Fruit fly (Drosophila melanogaster) whole organism, prepupa: ENCODE data around the gene XNP.

Experiments
- Blimp-1 ChIP-seq: fragments of 200-800 bp; sonication (Bioruptor generic); optimal IDR thresholded peaks from 3 replicates; lab custom pipeline; 2017; ENCODE audit warnings: missing biosample characterization, missing genetic modification characterization, mild to moderate bottlenecking, moderate library complexity, missing genetic modification reagents
- CG10631 ChIP-seq: fragments of 200-800 bp; sonication (Bioruptor generic); optimal IDR thresholded peaks from 2 replicates; lab custom pipeline; 2016; ENCODE audit warnings: missing biosample characterization, missing genetic modification characterization
- CG10669 ChIP-seq: fragments of 200-800 bp; sonication (Bioruptor generic); optimal IDR thresholded peaks from 3 replicates; lab custom pipeline; 2018; ENCODE audit warnings: missing biosample characterization, mild to moderate bottlenecking, missing genetic modification characterization, moderate library complexity
- CG11294 ChIP-seq: fragments of 200-800 bp; sonication (Bioruptor generic); IDR thresholded peaks from 2 replicates; pipeline ENCODE4 v1.3.6; 2022; ENCODE audit warnings: missing biosample characterization, missing genetic modification characterization
- CG11902 ChIP-seq: fragments of 200-800 bp; sonication (Bioruptor generic); optimal IDR thresholded peaks from 3 replicates; lab custom pipeline; 2016; ENCODE audit warnings: missing biosample characterization, missing genetic modification characterization
- CG1621 ChIP-seq: fragments of 200-800 bp; sonication (Bioruptor generic); optimal IDR thresholded peaks from 3 replicates; lab custom pipeline; 2018; ENCODE audit warnings: missing biosample characterization, mild to moderate bottlenecking, missing genetic modification characterization
- CG3032 ChIP-seq: fragments of 200-800 bp; optimal IDR thresholded peaks from 2 replicates; lab custom pipeline; 2019; ENCODE audit warnings: missing biosample characterization, mild to moderate bottlenecking, missing genetic modification characterization, moderate library complexity
- CG31627 ChIP-seq: fragments of 200-800 bp; sonication (Bioruptor generic); optimal IDR thresholded peaks from 3 replicates; lab custom pipeline; 2016; ENCODE audit warnings: missing biosample characterization, missing genetic modification characterization
- CG32006 ChIP-seq: fragments of 200-800 bp; sonication (Bioruptor generic); optimal IDR thresholded peaks from 3 replicates; lab custom pipeline; 2017; ENCODE audit warnings: missing biosample characterization, mild to moderate bottlenecking, missing genetic modification characterization
- CG34406 ChIP-seq: fragments of 200-800 bp; sonication (Bioruptor generic); optimal IDR thresholded peaks from 3 replicates; lab custom pipeline; 2016; ENCODE audit warnings: missing biosample characterization, missing genetic modification characterization
- CG3919 ChIP-seq: fragments of 200-800 bp; sonication (Bioruptor generic); optimal IDR thresholded peaks from 3 replicates; lab custom pipeline; 2016; ENCODE audit warnings: missing biosample characterization, missing genetic modification characterization
- CG4318 ChIP-seq: fragments of 200-800 bp; sonication (Bioruptor generic); optimal IDR thresholded peaks from 3 replicates; lab custom pipeline; 2017; ENCODE audit warnings: missing biosample characterization, mild to moderate bottlenecking, missing genetic modification characterization
- CG6163 ChIP-seq: fragments of 200-800 bp; sonication (Bioruptor generic); IDR thresholded peaks from 3 replicates; pipeline ENCODE4 v1.3.6; 2022; ENCODE audit warnings: missing biosample characterization, missing genetic modification characterization
- CG6276 ChIP-seq: fragments of 200-800 bp; sonication (Bioruptor generic); optimal IDR thresholded peaks from 2 replicates; lab custom pipeline; 2017; ENCODE audit warnings: missing biosample characterization, mild to moderate bottlenecking, missing genetic modification characterization
- CG6792 ChIP-seq: fragments of 200-800 bp; sonication (Bioruptor generic); optimal IDR thresholded peaks from 3 replicates; lab custom pipeline; 2016; ENCODE audit warnings: missing biosample characterization, missing genetic modification characterization
- CG6808 ChIP-seq: fragments of 200-800 bp; sonication (Bioruptor generic); optimal IDR thresholded peaks from 3 replicates; lab custom pipeline; 2017; ENCODE audit warnings: missing biosample characterization, missing genetic modification characterization, mild to moderate bottlenecking, moderate library complexity, missing genetic modification reagents
- CG8119 ChIP-seq: fragments of 200-800 bp; sonication (Bioruptor generic); IDR thresholded peaks from 3 replicates; pipeline ENCODE4 v1.3.6; 2022; ENCODE audit warnings: missing biosample characterization, missing genetic modification characterization
- CG8319 ChIP-seq: fragments of 200-800 bp; sonication (Bioruptor generic); optimal IDR thresholded peaks from 3 replicates; lab custom pipeline; 2016; ENCODE audit warnings: missing biosample characterization, missing genetic modification characterization
- CG8632 ChIP-seq: fragments of 200-800 bp; sonication (Bioruptor generic); optimal IDR thresholded peaks from 3 replicates; lab custom pipeline; 2016; ENCODE audit warnings: missing biosample characterization, missing genetic modification characterization
- CG9139 ChIP-seq: fragments of 200-800 bp; sonication (Bioruptor generic); optimal IDR thresholded peaks from 3 replicates; lab custom pipeline; 2017; ENCODE audit warnings: missing biosample characterization, mild to moderate bottlenecking, missing genetic modification characterization
- Eip75B ChIP-seq: fragments of 200-800 bp; sonication (Bioruptor generic); optimal IDR thresholded peaks from 3 replicates; lab custom pipeline; 2016; ENCODE audit warnings: missing biosample characterization, missing genetic modification characterization
- Eip78C ChIP-seq: fragments of 200-800 bp; sonication (Bioruptor generic); peaks from one replicate; lab custom pipeline; 2016; ENCODE audit warnings: missing biosample characterization, missing genetic modification characterization
- Ets21C ChIP-seq: fragments of 200-800 bp; sonication (Bioruptor generic); optimal IDR thresholded peaks from 3 replicates; lab custom pipeline; 2016; ENCODE audit warnings: missing biosample characterization, missing genetic modification characterization
- Ets96B ChIP-seq: fragments of 200-800 bp; optimal IDR thresholded peaks from 2 replicates; lab custom pipeline; 2019; ENCODE audit warnings: missing biosample characterization, mild to moderate bottlenecking, missing genetic modification characterization, moderate library complexity
- Gug ChIP-seq: fragments of 200-800 bp; sonication (Bioruptor generic); IDR thresholded peaks from 2 replicates; pipeline ENCODE4 v1.3.6; 2022; ENCODE audit warnings: missing biosample characterization, missing genetic modification characterization
- Hr38 ChIP-seq: sonication (Bioruptor generic); optimal IDR thresholded peaks from 2 replicates; lab custom pipeline; 2016; ENCODE audit warnings: missing biosample characterization, missing genetic modification characterization
- Hr39 ChIP-seq: fragments of 200-800 bp; sonication (Bioruptor generic); optimal IDR thresholded peaks from 2 replicates; lab custom pipeline; 2016; ENCODE audit warnings: missing biosample characterization, missing genetic modification characterization
- Hr4 ChIP-seq: fragments of 200-800 bp; sonication (Bioruptor generic); optimal IDR thresholded peaks from 3 replicates; lab custom pipeline; 2016; ENCODE audit warnings: missing biosample characterization, missing genetic modification characterization
- Lpt ChIP-seq: fragments of 200-800 bp; sonication (Bioruptor generic); optimal IDR thresholded peaks from 3 replicates; lab custom pipeline; 2016; ENCODE audit warnings: missing biosample characterization, missing genetic modification characterization
- OdsH ChIP-seq: fragments of 200-800 bp; sonication (Bioruptor generic); optimal IDR thresholded peaks from 3 replicates; lab custom pipeline; 2016; ENCODE audit warnings: missing biosample characterization, missing genetic modification characterization
- Smox ChIP-seq: fragments of 200-800 bp; sonication (Bioruptor generic); optimal IDR thresholded peaks from 3 replicates; lab custom pipeline; 2016; ENCODE audit warnings: missing biosample characterization, missing genetic modification characterization
- Sox102F ChIP-seq: fragments of 200-800 bp; sonication (Bioruptor generic); optimal IDR thresholded peaks from 2 replicates; lab custom pipeline; 2016; ENCODE audit warnings: missing biosample characterization, mild to moderate bottlenecking, missing genetic modification characterization
- Sox14 ChIP-seq: fragments of 200-800 bp; sonication (Bioruptor generic); optimal IDR thresholded peaks from 3 replicates; lab custom pipeline; 2016; ENCODE audit warnings: missing biosample characterization, missing genetic modification characterization
- Sox15 ChIP-seq: fragments of 200-800 bp; sonication (Bioruptor generic); optimal IDR thresholded peaks from 3 replicates; lab custom pipeline; 2016; ENCODE audit warnings: missing biosample characterization, missing genetic modification characterization
- achi ChIP-seq: fragments of 200-800 bp; sonication (Bioruptor generic); optimal IDR thresholded peaks from 3 replicates; lab custom pipeline; 2016; ENCODE audit warnings: missing biosample characterization, missing genetic modification characterization
- cyc ChIP-seq: fragments of 200-800 bp; sonication (Bioruptor generic); optimal IDR thresholded peaks from 3 replicates; lab custom pipeline; 2016; ENCODE audit warnings: missing biosample characterization, missing genetic modification characterization
- dac ChIP-seq: fragments of 200-800 bp; sonication (Bioruptor generic); optimal IDR thresholded peaks from 2 replicates; lab custom pipeline; 2017; ENCODE audit warnings: missing biosample characterization, mild to moderate bottlenecking, missing genetic modification characterization
- dsx ChIP-seq: fragments of 200-800 bp; optimal IDR thresholded peaks from 3 replicates; lab custom pipeline; 2019; ENCODE audit warnings: missing biosample characterization, mild to moderate bottlenecking, missing genetic modification characterization, moderate library complexity; ENCODE audit not compliant: poor library complexity, severe bottlenecking
- eg ChIP-seq: fragments of 200-800 bp; sonication (Bioruptor generic); IDR thresholded peaks from 3 replicates; pipeline ENCODE4 v1.3.6; 2022; ENCODE audit warnings: missing biosample characterization, missing genetic modification characterization
- esn ChIP-seq: fragments of 200-800 bp; sonication (Bioruptor generic); optimal IDR thresholded peaks from 2 replicates; lab custom pipeline; 2016; ENCODE audit warnings: missing biosample characterization, mild to moderate bottlenecking, missing genetic modification characterization, moderate library complexity
- fd59A ChIP-seq: fragments of 200-800 bp; sonication (Bioruptor generic); optimal IDR thresholded peaks from 2 replicates; lab custom pipeline; 2017; ENCODE audit warnings: missing biosample characterization, mild to moderate bottlenecking, missing genetic modification characterization, missing genetic modification reagents
- fd85E ChIP-seq: fragments of 200-800 bp; sonication (Bioruptor generic); optimal IDR thresholded peaks from 3 replicates; lab custom pipeline; 2016; ENCODE audit warnings: missing biosample characterization, missing genetic modification characterization
- fkh ChIP-seq: fragments of 200-800 bp; sonication (Bioruptor generic); optimal IDR thresholded peaks from 3 replicates; lab custom pipeline; 2017; ENCODE audit warnings: missing biosample characterization, mild to moderate bottlenecking, missing genetic modification characterization, moderate library complexity
- lz ChIP-seq: fragments of 200-800 bp; sonication (Bioruptor generic); optimal IDR thresholded peaks from 3 replicates; lab custom pipeline; 2016; ENCODE audit warnings: missing biosample characterization, missing genetic modification characterization
- net ChIP-seq: fragments of 200-800 bp; sonication (Bioruptor generic); optimal IDR thresholded peaks from 3 replicates; lab custom pipeline; 2016; ENCODE audit warnings: missing biosample characterization, missing genetic modification characterization
- pdm3 ChIP-seq: fragments of 200-800 bp; sonication (Bioruptor generic); optimal IDR thresholded peaks from 3 replicates; lab custom pipeline; 2016; ENCODE audit warnings: missing biosample characterization, missing genetic modification characterization
- salr ChIP-seq, 2 experiments: fragments of 200-800 bp; sonication (Bioruptor generic); optimal IDR thresholded peaks; 3 replicates each; lab custom pipeline; 2016 to 2018; ENCODE audit warnings: missing biosample characterization in 2 of 2, missing genetic modification characterization in 2 of 2, mild to moderate bottlenecking in 1 of 2
- ss ChIP-seq, 2 experiments: fragments of 200-800 bp; sonication (Bioruptor generic); optimal IDR thresholded peaks; 2 replicates in 1 of 2; 3 replicates in 1 of 2; lab custom pipeline; 2017 to 2018; ENCODE audit warnings: mild to moderate bottlenecking in 2 of 2, missing biosample characterization in 2 of 2, missing genetic modification characterization in 2 of 2, moderate library complexity in 1 of 2
- svp ChIP-seq: fragments of 200-800 bp; sonication (Bioruptor generic); peaks from one replicate; lab custom pipeline; 2016; ENCODE audit warnings: missing biosample characterization, missing genetic modification characterization
- topi ChIP-seq: fragments of 200-800 bp; sonication (Bioruptor generic); optimal IDR thresholded peaks from 3 replicates; lab custom pipeline; 2016; ENCODE audit warnings: missing biosample characterization, missing genetic modification characterization

The XNP gene

DNA sequence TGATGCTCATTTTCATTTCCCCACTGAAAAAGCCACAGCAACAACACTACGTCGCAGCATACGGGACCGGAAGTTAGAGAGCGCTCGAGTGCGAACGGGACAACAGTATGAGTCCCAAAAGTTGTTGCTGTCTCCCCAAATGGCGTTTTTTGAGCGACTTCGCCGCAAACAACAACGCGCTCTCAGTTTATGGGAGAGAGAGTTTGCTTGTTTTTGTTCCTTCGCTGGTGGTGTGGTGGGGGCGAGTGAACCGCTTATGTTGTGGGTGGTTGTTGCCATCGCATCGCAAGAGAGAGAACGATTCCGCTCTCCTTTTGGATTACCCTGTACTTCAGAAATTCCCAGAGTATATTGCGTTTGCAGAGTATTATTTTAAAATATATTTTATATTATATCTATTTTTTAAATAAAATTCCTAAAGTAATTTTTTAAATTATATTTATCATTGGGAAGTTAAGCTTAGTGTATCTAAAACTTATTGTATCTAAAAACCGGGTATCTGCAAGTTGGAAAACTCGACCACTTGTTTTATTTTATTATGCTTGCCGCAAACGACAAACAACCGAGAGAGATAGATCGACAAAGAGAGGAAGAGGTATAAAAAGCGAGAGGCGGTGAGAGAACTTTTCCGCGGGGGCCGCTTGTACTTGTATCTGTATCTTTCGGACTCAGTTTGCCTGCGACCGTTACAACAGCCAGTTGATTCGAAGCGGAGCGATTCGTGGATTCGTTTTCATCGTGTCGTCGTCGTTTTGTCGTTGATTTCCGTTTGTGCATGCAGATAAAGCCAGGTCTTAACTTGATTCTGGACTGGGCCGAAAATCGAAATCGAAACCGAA lies 33.0 kb upstream of the XNP start, which contains the start of gene msi:
Gene msi, plus strand, starts transcription at position 669 of the 839 bp plus-strand sequence.
- TF ChIP-seq Sox102F (GFP tag; lab: Kevin White, UChicago), result peak; percentile 89
- TF ChIP-seq eg (GFP tag; lab: Robert Waterston, UW), result peak; percentile 98
- TF ChIP-seq CG11902 (GFP tag; lab: Kevin White, UChicago), result peak; percentile 91
- peak; percentile 87 for TF ChIP-seq Smox (GFP tag; lab: Kevin White, UChicago)
- peak; percentile 98 for TF ChIP-seq CG8632
- peak; percentile 82 for TF ChIP-seq fkh (GFP tag; lab: Kevin White, UChicago)
- peak; percentile 92 for TF ChIP-seq topi (GFP tag; lab: Kevin White, UChicago)
- peak; percentile 98 for TF ChIP-seq CG6163 (GFP tag; lab: Robert Waterston, UW)
- no peak for TF ChIP-seq Hr38 (GFP tag; lab: Kevin White, UChicago)
- TF ChIP-seq dsx (GFP tag; lab: Kevin White, UChicago), result peak; percentile 98
- peak; percentile 98 for TF ChIP-seq CG34406 (GFP tag; lab: Kevin White, UChicago)
- peak; percentile 90 for TF ChIP-seq Sox14
- TF ChIP-seq net, result peak; percentile 95
- TF ChIP-seq Hr4 (GFP tag; lab: Kevin White, UChicago), result peak; percentile 92
- peak; percentile 99 for TF ChIP-seq Eip78C
- peak; percentile 89 for TF ChIP-seq Sox15
- TF ChIP-seq Ets96B (tag; lab: Kevin White, UChicago), result peak; percentile 99
- TF ChIP-seq OdsH (GFP tag; lab: Kevin White, UChicago), result peak; percentile 96
- peak; percentile 98 for TF ChIP-seq Gug
- TF ChIP-seq fd85E (GFP tag; lab: Kevin White, UChicago), result peak; percentile 84
- TF ChIP-seq salr (GFP tag; optimal IDR thresholded peaks at IDR 0.05; lab: Kevin White, UChicago), result peak; percentile 84 to 97
- peak; percentile 97 to 98 for TF ChIP-seq ss (GFP tag; optimal IDR thresholded peaks at IDR 0.05; lab: Kevin White, UChicago)
- TF ChIP-seq dac, result peak; percentile 93
- peak; percentile 97 for TF ChIP-seq CG4318 (GFP tag; lab: Kevin White, UChicago)
- peak; percentile 98 for TF ChIP-seq CG6276 (GFP tag; lab: Kevin White, UChicago)
- TF ChIP-seq CG10631, result peak; percentile 99
- peak; percentile 95 for TF ChIP-seq CG9139 (GFP tag; lab: Kevin White, UChicago)
- peak; percentile 97 for TF ChIP-seq CG11294
- peak; percentile 94 for TF ChIP-seq Blimp-1
- peak; percentile 83 for TF ChIP-seq CG1621
- peak; percentile 85 for TF ChIP-seq pdm3 (GFP tag; lab: Kevin White, UChicago)
- TF ChIP-seq achi (GFP tag; lab: Kevin White, UChicago), result peak; percentile 98
- TF ChIP-seq fd59A, result peak; percentile 85
- peak; percentile 99 for TF ChIP-seq CG32006 (GFP tag; lab: Kevin White, UChicago)
- TF ChIP-seq Lpt, result peak; percentile 97
- TF ChIP-seq Hr39 (GFP tag; lab: Kevin White, UChicago), result peak; percentile 80
- peak; percentile 96 for TF ChIP-seq CG3919
- TF ChIP-seq CG8119 (GFP tag; lab: Robert Waterston, UW), result peak; percentile 100
- peak; percentile 77 for TF ChIP-seq CG31627
- peak; percentile 69 for TF ChIP-seq Ets21C (GFP tag; lab: Kevin White, UChicago)
- peak; percentile 90 for TF ChIP-seq lz
- peak; percentile 93 for TF ChIP-seq CG6808 (GFP tag; lab: Kevin White, UChicago)
- peak; percentile 87 for TF ChIP-seq cyc (GFP tag; lab: Kevin White, UChicago)
- peak; percentile 96 for TF ChIP-seq CG10669 (GFP tag; lab: Kevin White, UChicago)
- TF ChIP-seq CG8319 (GFP tag; lab: Kevin White, UChicago), result peak; percentile 91
- TF ChIP-seq Eip75B (GFP tag; lab: Kevin White, UChicago), result peak; percentile 86
- TF ChIP-seq esn (GFP tag; lab: Kevin White, UChicago), result peak; percentile 97
- TF ChIP-seq svp (GFP tag; lab: Kevin White, UChicago), result peak; percentile 94
- TF ChIP-seq CG3032, result peak; percentile 99
- TF ChIP-seq CG6792 (GFP tag; lab: Kevin White, UChicago), result peak; percentile 96
